Fruit fly (Drosophila melanogaster) whole organism, wandering third instar larva: ENCODE measurements around the gene Ppt1.

Source experiments
- Abd-B ChIP-seq: fragments of >200 bp; optimal IDR thresholded peaks from 2 replicates; lab custom pipeline; 2017; ENCODE audit warnings: missing biosample characterization, missing genetic modification characterization
- h ChIP-seq: fragments of 200-800 bp; sonication (Bioruptor generic); optimal IDR thresholded peaks from 3 replicates; lab custom pipeline; 2016; ENCODE audit warnings: missing biosample characterization, mild to moderate bottlenecking, missing genetic modification characterization
- pan ChIP-seq: fragments of >200 bp; optimal IDR thresholded peaks from 2 replicates; lab custom pipeline; 2017
- sage ChIP-seq: fragments of 200-800 bp; sonication (Bioruptor generic); optimal IDR thresholded peaks from 2 replicates; lab custom pipeline; 2016; ENCODE audit warnings: missing biosample characterization, mild to moderate bottlenecking, missing genetic modification characterization

- TF ChIP-seq Abd-B (GFP tag; lab: Kevin White, UChicago): no peak
- TF ChIP-seq pan: no peak
- no peak for TF ChIP-seq sage (GFP tag; lab: Kevin White, UChicago)
- no peak for TF ChIP-seq h (GFP tag; lab: Kevin White, UChicago)
Measured at dm6 chrX:8665576-8666297, 24.3 kb downstream of the Ppt1 start.
